Worm (Caenorhabditis elegans) whole organism, young adult: ENCODE measurements around the gene eif-3.D.

Experiments used
- B0336.3 ChIP-seq: fragments of 200-800 bp; sonication (Bioruptor generic); IDR thresholded peaks from 2 replicates; pipeline ENCODE4 v1.3.6; 2022; ENCODE audit warnings: missing genetic modification characterization, missing compliant biosample characterization
- dpl-1 ChIP-seq: fragments of 150-350 bp; optimal IDR thresholded peaks from 2 replicates; lab custom pipeline; 2014; ENCODE audit warnings: missing biosample characterization, missing genetic modification reagents, missing genetic modification characterization
- mes-4 ChIP-seq: sonication (generic microtip); optimal IDR thresholded peaks from 2 replicates; lab custom pipeline; 2016; ENCODE audit warnings: missing genotype, missing genetic modification characterization, missing compliant biosample characterization
- snpc-4 ChIP-seq, 5 experiments: fragments of 150-350 bp in 1 of 5; sonication (generic microtip) in 4 of 5; optimal IDR thresholded peaks; 2 replicates each; lab custom pipeline; 2014 to 2018; ENCODE audit warnings: missing genetic modification characterization in 5 of 5, missing biosample characterization in 3 of 5, antibody characterized with exemption in 2 of 5, mild to moderate bottlenecking in 2 of 5, missing compliant biosample characterization in 2 of 5, missing genotype in 2 of 5, moderate library complexity in 2 of 5, missing genetic modification reagents in 1 of 5

DNA sequence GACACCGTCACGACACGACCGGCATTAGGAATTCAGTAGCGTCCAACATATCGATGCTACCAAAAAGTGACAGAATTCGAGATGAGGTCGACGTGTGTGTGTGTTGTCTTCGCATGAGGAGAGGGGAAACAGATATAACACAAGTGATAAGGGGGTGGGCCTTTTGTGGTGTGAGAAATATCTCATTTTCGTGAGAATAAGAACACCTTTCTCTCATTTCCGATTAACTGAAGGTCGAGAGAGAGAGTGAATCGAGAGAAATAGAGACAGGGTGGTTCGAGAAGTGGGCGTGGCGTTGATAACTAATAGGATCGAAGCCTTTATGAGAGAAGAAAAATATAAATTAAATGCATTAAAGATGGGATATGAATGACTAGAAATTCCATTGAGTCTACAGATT lies 11.8 kb upstream of the eif-3.D start:
- TF ChIP-seq snpc-4 (GFP tag; optimal IDR thresholded peaks at IDR 0.05; lab: Kevin White, UChicago) (no peak), snpc-4 (tag; optimal IDR thresholded peaks at IDR 0.05; lab: Kevin White, UChicago) (no peak), dpl-1 (no peak), mes-4 (tag; lab: Kevin White, UChicago) (no peak), B0336.3 (no peak)
